Fruit fly (Drosophila melanogaster) whole organism: ENCODE results near the gene CG10254.

ENCODE experiments used
- CG8478 ChIP-seq: fragments of >200 bp; optimal IDR thresholded peaks from 2 replicates; lab custom pipeline; 2018; ENCODE audit warnings: inconsistent platforms
- Dll ChIP-seq: fragments of >200 bp; optimal IDR thresholded peaks from 2 replicates; lab custom pipeline; 2017
- EcR ChIP-seq, 2 experiments: fragments of >200 bp; optimal IDR thresholded peaks; 2 replicates each; lab custom pipeline; 2017; ENCODE audit warnings: missing biosample characterization in 2 of 2, missing genetic modification characterization in 2 of 2, missing genetic modification reagents in 2 of 2
- pan ChIP-seq: fragments of >200 bp; optimal IDR thresholded peaks from 2 replicates; lab custom pipeline; 2017
- psq ChIP-seq: fragments of >200 bp; optimal IDR thresholded peaks from 2 replicates; lab custom pipeline; 2017
- usp ChIP-seq: fragments of >200 bp; optimal IDR thresholded peaks from 2 replicates; lab custom pipeline; 2017; ENCODE audit warnings: missing biosample characterization, missing genetic modification characterization, mixed read lengths

The CG10254 gene

DNA sequence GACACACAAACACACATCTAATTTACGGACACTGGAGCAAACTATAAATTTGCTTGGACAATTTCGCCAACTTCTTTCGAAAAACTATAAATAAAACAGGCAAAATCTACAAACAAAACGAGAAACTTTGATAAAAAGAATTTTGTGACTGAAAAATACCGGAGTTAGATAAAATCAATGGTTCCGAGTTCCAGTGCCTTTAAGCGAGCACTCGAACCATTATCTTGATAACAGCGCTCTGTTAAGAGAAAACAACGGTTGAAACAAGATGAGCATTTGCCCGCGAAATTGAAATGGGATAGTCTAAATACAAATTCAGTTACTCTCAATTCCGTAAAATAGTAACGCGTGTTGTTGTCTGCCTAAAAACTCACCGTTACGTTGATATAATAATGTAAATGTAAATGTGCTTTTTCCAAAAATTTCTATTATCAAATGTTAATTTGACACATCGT lies at the start of gene CG10254:
TSS of gene CG10254 (minus strand) at position 405 of the 455 bp plus-strand sequence.
- no peak for TF ChIP-seq EcR (GFP tag; optimal IDR thresholded peaks at IDR 0.05; lab: Kevin White, UChicago)
- TF ChIP-seq pan (lab: Kevin White, UChicago), result no peak
- no peak for TF ChIP-seq CG8478 (lab: Kevin White, UChicago)
- TF ChIP-seq psq (lab: Kevin White, UChicago), result no peak

DNA sequence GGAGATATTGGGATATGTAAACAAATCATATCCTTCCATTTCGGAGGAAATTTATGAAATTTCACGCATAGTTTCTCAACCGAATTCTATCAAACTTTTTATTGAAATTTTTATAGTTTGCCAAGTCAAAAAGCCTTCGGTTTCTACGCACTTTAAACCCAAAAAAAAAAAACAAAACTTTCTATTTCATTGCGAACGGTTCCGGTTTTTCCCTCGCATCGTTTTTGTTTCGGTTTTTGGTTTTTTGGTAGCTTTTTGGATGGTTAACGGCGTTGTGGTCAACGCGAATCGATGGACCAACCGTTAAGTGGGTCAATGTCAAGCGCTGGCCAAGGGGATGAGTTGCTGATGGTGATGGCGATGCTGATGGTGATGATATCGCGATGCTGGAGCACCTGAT lies 46.2 kb upstream of the CG10254 start:
- TF ChIP-seq psq (lab: Kevin White, UChicago) (no peak), usp (GFP tag; lab: Kevin White, UChicago) (no peak), Dll (lab: Kevin White, UChicago) (no peak), CG8478 (lab: Kevin White, UChicago) (no peak), pan (lab: Kevin White, UChicago) (no peak), EcR (GFP tag; optimal IDR thresholded peaks at IDR 0.05; lab: Kevin White, UChicago) (no peak)

dm6 chr3R:23737676-23738574 lies 43.1 kb upstream of the CG10254 start:
- TF ChIP-seq Dll (lab: Kevin White, UChicago), result no peak
- TF ChIP-seq psq (lab: Kevin White, UChicago), result no peak
- no peak for TF ChIP-seq EcR (GFP tag; optimal IDR thresholded peaks at IDR 0.05; lab: Kevin White, UChicago)
- no peak for TF ChIP-seq pan (lab: Kevin White, UChicago)
- TF ChIP-seq CG8478 (lab: Kevin White, UChicago), result no peak
- TF ChIP-seq usp (GFP tag; lab: Kevin White, UChicago), result no peak

DNA sequence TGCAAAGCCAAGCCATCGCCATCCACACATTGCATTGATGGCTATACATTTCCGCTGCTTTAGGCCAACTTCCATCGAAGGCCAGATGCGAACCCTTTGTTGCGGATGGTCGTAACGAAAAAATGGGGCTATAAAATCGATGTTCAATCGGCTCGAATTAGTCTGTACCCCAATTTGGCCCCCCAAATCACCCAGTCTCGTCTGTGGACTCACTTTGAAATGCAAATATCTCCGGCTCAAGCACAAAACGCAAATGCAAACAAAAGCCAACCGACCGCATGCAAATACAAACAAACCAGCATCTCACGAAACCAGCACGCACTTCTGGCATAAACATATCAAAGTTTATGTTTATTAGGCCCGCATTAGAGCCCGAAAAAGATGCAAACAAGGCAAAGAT lies 41.6 kb upstream of the CG10254 start:
- no peak for TF ChIP-seq CG8478 (lab: Kevin White, UChicago)

dm6 chr3R:23735648-23736047 lies 40.9 kb upstream of the CG10254 start:
- TF ChIP-seq psq (lab: Kevin White, UChicago), result no peak
- TF ChIP-seq CG8478 (lab: Kevin White, UChicago), result no peak
- TF ChIP-seq EcR (GFP tag; optimal IDR thresholded peaks at IDR 0.05; lab: Kevin White, UChicago), result no peak
- TF ChIP-seq usp (GFP tag; lab: Kevin White, UChicago), result no peak

- TF ChIP-seq Dll (lab: Kevin White, UChicago) (no peak), usp (GFP tag; lab: Kevin White, UChicago) (no peak), pan (lab: Kevin White, UChicago) (no peak), psq (lab: Kevin White, UChicago) (no peak), EcR (GFP tag; optimal IDR thresholded peaks at IDR 0.05; lab: Kevin White, UChicago) (no peak), CG8478 (lab: Kevin White, UChicago) (no peak)
These were observed 40.0 kb upstream of the CG10254 start for dm6 chr3R:23734573-23735404.

dm6 chr3R:23733771-23734170 lies 39.0 kb upstream of the CG10254 start:
- no peak for TF ChIP-seq CG8478 (lab: Kevin White, UChicago)
- no peak for TF ChIP-seq usp (GFP tag; lab: Kevin White, UChicago)
- TF ChIP-seq pan (lab: Kevin White, UChicago), result no peak
- no peak for TF ChIP-seq psq (lab: Kevin White, UChicago)
- no peak for TF ChIP-seq EcR (GFP tag; optimal IDR thresholded peaks at IDR 0.05; lab: Kevin White, UChicago)
- TF ChIP-seq Dll (lab: Kevin White, UChicago), result no peak

DNA sequence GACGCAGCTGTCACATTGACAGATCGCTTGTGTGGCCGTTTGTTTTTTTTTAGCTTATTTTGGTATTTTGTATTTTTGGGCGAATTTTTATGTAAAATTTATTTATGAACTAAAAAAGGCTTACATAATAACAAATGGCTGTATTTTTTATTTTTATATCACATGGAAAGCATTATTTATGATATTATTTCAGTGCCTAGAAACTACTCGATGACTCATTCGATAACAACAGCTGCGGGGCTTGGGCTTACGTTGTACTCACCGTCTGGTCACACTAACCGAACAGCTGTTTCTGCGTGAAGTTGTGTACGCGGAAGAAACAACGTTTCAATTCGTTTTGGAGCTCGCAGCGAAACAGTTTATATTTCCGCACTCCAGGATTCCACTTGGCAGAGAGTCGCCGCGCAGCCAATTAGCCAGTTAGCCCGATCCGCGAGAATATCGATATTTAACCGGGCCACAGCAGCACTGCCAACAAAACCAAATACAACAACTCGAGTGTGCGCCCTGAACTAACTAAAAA lies 38.3 kb upstream of the CG10254 start, which contains the start of the genes Hmgcr and Rpn9:
TSS of gene Hmgcr (plus strand) at position 335 of the 523 bp plus-strand sequence.
TSS of gene Rpn9 (minus strand) at position 473 of the 523 bp plus-strand sequence.
- no peak for TF ChIP-seq EcR (GFP tag; optimal IDR thresholded peaks at IDR 0.05; lab: Kevin White, UChicago)
- no peak for TF ChIP-seq pan (lab: Kevin White, UChicago)
- TF ChIP-seq psq (lab: Kevin White, UChicago), result no peak
- TF ChIP-seq usp (GFP tag; lab: Kevin White, UChicago), result no peak
- TF ChIP-seq Dll (lab: Kevin White, UChicago), result no peak
- TF ChIP-seq CG8478 (lab: Kevin White, UChicago), result no peak

DNA sequence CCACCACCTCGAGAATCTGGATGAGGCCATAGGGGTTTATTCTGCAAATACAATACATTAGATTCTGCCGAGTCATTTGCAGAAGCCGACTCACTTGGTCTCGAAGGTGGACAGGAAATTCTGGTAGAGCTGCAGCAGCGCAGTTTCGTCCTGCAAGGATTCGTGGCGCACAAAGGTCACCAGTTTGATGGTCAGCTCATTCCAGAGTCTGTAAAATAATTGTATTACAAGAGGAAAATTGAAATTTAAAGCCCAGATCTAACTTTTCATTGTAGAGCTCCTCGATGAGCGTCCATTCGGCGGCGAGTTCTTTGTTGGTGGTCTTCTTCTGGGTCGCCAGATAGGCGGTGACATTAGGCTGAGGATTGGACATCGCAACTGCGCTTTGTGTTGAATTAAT lies 37.8 kb upstream of the CG10254 start:
- TF ChIP-seq pan (lab: Kevin White, UChicago) (no peak), usp (GFP tag; lab: Kevin White, UChicago) (no peak), Dll (lab: Kevin White, UChicago) (no peak), psq (lab: Kevin White, UChicago) (no peak), CG8478 (lab: Kevin White, UChicago) (no peak), EcR (GFP tag; optimal IDR thresholded peaks at IDR 0.05; lab: Kevin White, UChicago) (no peak)

DNA sequence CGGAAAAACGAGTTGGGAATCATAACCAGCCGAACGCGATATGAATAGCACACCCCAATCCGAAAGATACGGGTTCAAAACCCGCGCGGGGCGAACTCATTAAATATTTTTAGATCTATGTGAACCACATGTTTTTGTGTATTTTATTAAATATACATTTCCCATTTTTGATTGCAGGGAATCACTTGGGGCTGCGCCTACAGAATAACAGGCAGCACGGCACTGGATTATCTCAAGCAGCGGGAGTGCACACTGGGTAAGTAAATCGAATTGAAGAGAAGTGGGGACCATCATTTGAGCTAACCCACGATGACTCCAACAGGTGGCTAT lies 35.7 kb upstream of the CG10254 start:
- no peak for TF ChIP-seq psq (lab: Kevin White, UChicago)
- TF ChIP-seq usp (GFP tag; lab: Kevin White, UChicago), result no peak
- TF ChIP-seq CG8478 (lab: Kevin White, UChicago), result no peak
- no peak for TF ChIP-seq EcR (GFP tag; optimal IDR thresholded peaks at IDR 0.05; lab: Kevin White, UChicago)
- TF ChIP-seq pan (lab: Kevin White, UChicago), result no peak
- no peak for TF ChIP-seq Dll (lab: Kevin White, UChicago)
